Worm (Caenorhabditis elegans) whole organism, young adult: ENCODE data around the gene K11H12.7.

ENCODE experiments used
- B0261.1 ChIP-seq: sonication (generic microtip); optimal IDR thresholded peaks from 2 replicates; lab custom pipeline; 2016; ENCODE audit warnings: mild to moderate bottlenecking, missing genetic modification characterization, moderate library complexity, missing compliant biosample characterization
- F10E7.11 ChIP-seq: sonication (generic microtip); optimal IDR thresholded peaks from 2 replicates; lab custom pipeline; 2017; ENCODE audit warnings: mild to moderate bottlenecking, missing genetic modification characterization, moderate library complexity, missing compliant biosample characterization
- F23B12.7 ChIP-seq: sonication (generic microtip); optimal IDR thresholded peaks from 2 replicates; lab custom pipeline; 2017; ENCODE audit warnings: missing genetic modification characterization, mild to moderate bottlenecking, missing compliant biosample characterization, antibody characterized with exemption, moderate library complexity; ENCODE audit not compliant: insufficient read depth
- F37B4.10 ChIP-seq: fragments of 200-800 bp; sonication (Bioruptor generic); IDR thresholded peaks from 2 replicates; pipeline ENCODE4 v1.3.6; 2022; ENCODE audit warnings: missing genetic modification characterization, missing compliant biosample characterization
- F52B5.7 ChIP-seq: sonication (generic microtip); optimal IDR thresholded peaks from 2 replicates; lab custom pipeline; 2016; ENCODE audit warnings: mild to moderate bottlenecking, missing genetic modification characterization, missing compliant biosample characterization
- T26A5.8 ChIP-seq: sonication (generic microtip); optimal IDR thresholded peaks from 2 replicates; lab custom pipeline; 2016; ENCODE audit warnings: missing genetic modification characterization, missing compliant biosample characterization
- Y53G8AR.9 ChIP-seq: fragments of 200-800 bp; sonication (Bioruptor generic); conservative IDR thresholded peaks from 2 replicates; pipeline ENCODE4 v1.3.6; 2022; ENCODE audit warnings: missing genetic modification reagents, missing genetic modification characterization, missing compliant biosample characterization
- Y67H2A.10 ChIP-seq: fragments of 200-800 bp; sonication (Bioruptor generic); conservative IDR thresholded peaks from 2 replicates; pipeline ENCODE4 v1.3.6; 2022; ENCODE audit warnings: missing genetic modification reagents, missing genetic modification characterization, missing compliant biosample characterization
- ama-1 ChIP-seq, 3 experiments: fragments of 150-350 bp in 1 of 3; sonication (generic microtip) in 2 of 3; optimal IDR thresholded peaks; 2 replicates each; lab custom pipeline; 2014 to 2018; ENCODE audit warnings: missing biosample characterization in 2 of 3, missing genetic modification characterization in 2 of 3, missing genetic modification reagents in 2 of 3
- atf-7 ChIP-seq: sonication (generic microtip); optimal IDR thresholded peaks from 2 replicates; lab custom pipeline; 2017; ENCODE audit warnings: mild to moderate bottlenecking, missing genetic modification characterization, missing compliant biosample characterization
- attf-6 ChIP-seq: fragments of 200-800 bp; sonication (Bioruptor generic); IDR thresholded peaks from 2 replicates; pipeline ENCODE4 v1.3.6; 2022; ENCODE audit warnings: missing genetic modification reagents, missing genetic modification characterization, missing compliant biosample characterization
- cebp-2 ChIP-seq: fragments of 200-800 bp; sonication (Bioruptor generic); IDR thresholded peaks from 2 replicates; pipeline ENCODE4 v1.3.6; 2022; ENCODE audit warnings: missing genetic modification characterization, missing compliant biosample characterization
- ceh-79 ChIP-seq: sonication (generic microtip); optimal IDR thresholded peaks from 2 replicates; lab custom pipeline; 2017; ENCODE audit warnings: mild to moderate bottlenecking, missing genetic modification characterization, missing compliant biosample characterization
- chd-7 ChIP-seq: sonication (generic microtip); optimal IDR thresholded peaks from 2 replicates; lab custom pipeline; 2016; ENCODE audit warnings: mild to moderate bottlenecking, missing genetic modification characterization, moderate library complexity, missing compliant biosample characterization
- die-1 ChIP-seq: sonication (generic microtip); optimal IDR thresholded peaks from 2 replicates; lab custom pipeline; 2016; ENCODE audit warnings: missing genotype, mild to moderate bottlenecking, missing genetic modification characterization, missing compliant biosample characterization
- dpff-1 ChIP-seq: sonication (generic microtip); optimal IDR thresholded peaks from 2 replicates; lab custom pipeline; 2017; ENCODE audit warnings: mild to moderate bottlenecking, missing genetic modification characterization, missing compliant biosample characterization
- efl-1 ChIP-seq: fragments of 150-350 bp; optimal IDR thresholded peaks from 2 replicates; lab custom pipeline; 2014; ENCODE audit warnings: missing biosample characterization, missing genetic modification reagents, missing genetic modification characterization
- egl-18 ChIP-seq: fragments of 200-800 bp; sonication (Bioruptor generic); IDR thresholded peaks from 2 replicates; pipeline ENCODE4 v1.3.6; 2022; ENCODE audit warnings: missing genetic modification reagents, missing genetic modification characterization, missing compliant biosample characterization
- fkh-3 ChIP-seq: sonication (generic microtip); optimal IDR thresholded peaks from 2 replicates; lab custom pipeline; 2016; ENCODE audit warnings: mild to moderate bottlenecking, missing genetic modification characterization, missing compliant biosample characterization
- gei-17 ChIP-seq: fragments of 200-800 bp; sonication (Bioruptor generic); optimal IDR thresholded peaks from 2 replicates; lab custom pipeline; 2018; ENCODE audit warnings: mild to moderate bottlenecking, missing genetic modification characterization, missing compliant biosample characterization
- hmg-20 ChIP-seq: fragments of 200-800 bp; sonication (Bioruptor generic); IDR thresholded peaks from 2 replicates; pipeline ENCODE4 v1.3.6; 2022; ENCODE audit warnings: missing genetic modification reagents, missing genetic modification characterization, missing compliant biosample characterization
- hrde-1 ChIP-seq: sonication (generic microtip); optimal IDR thresholded peaks from 2 replicates; lab custom pipeline; 2016; ENCODE audit warnings: missing genetic modification characterization, mild to moderate bottlenecking, missing compliant biosample characterization, moderate library complexity, missing genotype, missing genetic modification reagents, borderline replicate concordance
- lin-54 ChIP-seq: fragments of 200-800 bp; sonication (Bioruptor generic); optimal IDR thresholded peaks from 2 replicates; lab custom pipeline; 2018; ENCODE audit warnings: mild to moderate bottlenecking, missing genetic modification characterization, missing compliant biosample characterization
- madf-8 ChIP-seq: fragments of 200-800 bp; sonication (Bioruptor generic); conservative IDR thresholded peaks from 2 replicates; pipeline ENCODE4 v1.3.6; 2022; ENCODE audit warnings: missing genetic modification reagents, missing genetic modification characterization, missing compliant biosample characterization
- mel-28 ChIP-seq: sonication (generic microtip); optimal IDR thresholded peaks from 2 replicates; lab custom pipeline; 2016; ENCODE audit warnings: borderline replicate concordance, mild to moderate bottlenecking, missing genetic modification characterization, missing compliant biosample characterization
- mes-4 ChIP-seq: sonication (generic microtip); optimal IDR thresholded peaks from 2 replicates; lab custom pipeline; 2016; ENCODE audit warnings: missing genotype, missing genetic modification characterization, missing compliant biosample characterization
- nfyb-1 ChIP-seq: fragments of 200-800 bp; sonication (Bioruptor generic); IDR thresholded peaks from 2 replicates; pipeline ENCODE4 v1.3.6; 2022; ENCODE audit warnings: missing genetic modification reagents, missing genetic modification characterization, missing compliant biosample characterization
- nhr-120 ChIP-seq: fragments of 200-800 bp; sonication (Bioruptor generic); IDR thresholded peaks from 2 replicates; pipeline ENCODE4 v1.3.6; 2022; ENCODE audit warnings: missing genetic modification characterization, missing compliant biosample characterization
- pbrm-1 ChIP-seq: fragments of 200-800 bp; sonication (Bioruptor generic); IDR thresholded peaks from 2 replicates; pipeline ENCODE4 v1.3.6; 2022; ENCODE audit warnings: missing genetic modification reagents, missing genetic modification characterization, missing compliant biosample characterization
- sea-2 ChIP-seq: fragments of 200-800 bp; sonication (Bioruptor generic); IDR thresholded peaks from 2 replicates; pipeline ENCODE4 v1.3.6; 2022; ENCODE audit warnings: missing genetic modification characterization, missing compliant biosample characterization
- snpc-1.1 ChIP-seq: sonication (generic microtip); optimal IDR thresholded peaks from 2 replicates; lab custom pipeline; 2017; ENCODE audit warnings: missing genetic modification characterization, mild to moderate bottlenecking, missing compliant biosample characterization, antibody characterized with exemption, moderate library complexity, missing genotype, missing genetic modification reagents; ENCODE audit not compliant: insufficient read depth
- snpc-1.3 ChIP-seq: sonication (generic microtip); optimal IDR thresholded peaks from 2 replicates; lab custom pipeline; 2017; ENCODE audit warnings: missing genetic modification characterization, mild to moderate bottlenecking, missing compliant biosample characterization, antibody characterized with exemption, moderate library complexity, missing genotype, missing genetic modification reagents; ENCODE audit not compliant: insufficient read depth
- snpc-3.4 ChIP-seq: sonication (generic microtip); optimal IDR thresholded peaks from 2 replicates; lab custom pipeline; 2017; ENCODE audit warnings: missing genetic modification characterization, mild to moderate bottlenecking, missing compliant biosample characterization, antibody characterized with exemption, moderate library complexity, missing genotype, missing genetic modification reagents
- tbx-9 ChIP-seq: sonication (generic microtip); optimal IDR thresholded peaks from 2 replicates; lab custom pipeline; 2016; ENCODE audit warnings: borderline replicate concordance, missing genetic modification characterization, inconsistent platforms, missing compliant biosample characterization
- tlf-1 ChIP-seq: fragments of 200-800 bp; sonication (Bioruptor generic); optimal IDR thresholded peaks from 2 replicates; lab custom pipeline; 2018; ENCODE audit warnings: mild to moderate bottlenecking, missing genetic modification characterization, missing compliant biosample characterization
- xnd-1 ChIP-seq: sonication (generic microtip); optimal IDR thresholded peaks from 2 replicates; lab custom pipeline; 2016; ENCODE audit warnings: missing genotype, missing genetic modification reagents, missing genetic modification characterization, missing compliant biosample characterization

K11H12.7 gene

DNA sequence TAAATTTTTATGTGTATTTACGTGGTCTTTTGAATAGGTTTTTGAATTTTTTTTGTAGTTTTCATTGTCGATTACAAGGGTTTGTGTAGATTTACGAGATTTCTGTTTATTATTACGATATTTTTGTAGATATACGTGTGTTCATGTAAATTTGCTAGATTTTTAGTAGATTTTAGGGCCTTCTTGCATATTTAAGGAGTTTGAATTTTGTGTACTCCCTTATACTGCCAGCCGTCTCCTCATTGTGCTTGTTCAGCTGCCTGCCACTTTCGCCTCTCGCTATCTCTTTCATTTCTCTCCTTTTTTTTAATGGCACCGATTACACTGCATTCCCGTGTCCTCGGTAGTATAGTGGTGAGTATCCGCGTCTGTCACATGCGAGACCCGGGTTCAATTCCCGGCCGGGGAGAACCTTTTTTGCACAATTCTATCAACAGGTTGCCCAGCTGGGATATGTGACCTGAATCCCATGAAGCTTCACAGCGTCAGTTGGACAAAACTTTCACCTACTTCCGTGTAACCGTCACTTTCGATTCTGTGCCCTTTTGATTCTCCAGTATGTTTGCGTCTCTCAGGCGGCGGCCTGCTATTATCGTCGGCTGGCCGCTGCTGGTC is 17.5 kb downstream of the K11H12.7 start (continued):
- TF ChIP-seq sea-2 (GFP tag; lab: Robert Waterston, UW) (no peak), mel-28 (no peak), gei-17 (GFP tag; lab: Kevin White, UChicago) (peak; percentile 15), F23B12.7 (tag; lab: Kevin White, UChicago) (peak; percentile 94), snpc-3.4 (tag; lab: Kevin White, UChicago) (peak; percentile 44), tbx-9 (no peak), Y53G8AR.9 (GFP tag; lab: Robert Waterston, UW) (no peak)
- TF ChIP-seq, all 124 proteins: peak for 82

DNA sequence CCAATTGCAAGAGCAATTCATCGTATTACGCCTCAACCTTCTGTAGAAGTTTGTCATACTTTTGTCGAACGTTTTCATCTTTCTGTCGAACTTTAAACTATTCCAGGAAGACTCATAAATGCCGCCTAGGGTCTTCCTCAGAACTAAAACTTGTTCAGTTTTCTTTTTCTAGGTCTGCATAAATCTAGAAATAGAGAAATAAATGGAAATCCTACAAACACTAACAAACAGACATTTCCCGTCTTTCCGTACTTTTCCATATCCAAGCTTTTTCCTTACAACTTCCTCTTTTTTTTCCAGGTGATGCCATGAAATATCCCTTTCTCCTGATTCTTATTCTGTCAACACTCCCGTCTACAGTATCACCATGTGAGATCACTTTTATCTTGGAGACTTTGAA is 18.9 kb downstream of the K11H12.7 start, which contains the start of gene cutl-28:
Gene cutl-28, plus strand, starts transcription at position 301 of the 400 bp plus-strand sequence.
- TF ChIP-seq snpc-1.1 (no peak), tlf-1 (GFP tag; lab: Kevin White, UChicago) (no peak), cebp-2 (GFP tag; lab: Robert Waterston, UW) (no peak), die-1 (tag; lab: Kevin White, UChicago) (no peak), dpff-1 (no peak), F10E7.11 (tag; lab: Kevin White, UChicago) (no peak), pbrm-1 (GFP tag; lab: Robert Waterston, UW) (no peak), tbx-9 (no peak), fkh-3 (tag; lab: Kevin White, UChicago) (no peak), Y67H2A.10 (GFP tag; lab: Robert Waterston, UW) (no peak), lin-54 (GFP tag; lab: Kevin White, UChicago) (no peak), F52B5.7 (no peak), chd-7 (tag; lab: Kevin White, UChicago) (no peak), ceh-79 (tag; lab: Kevin White, UChicago) (no peak), snpc-1.3 (tag; lab: Kevin White, UChicago) (no peak), madf-8 (GFP tag; lab: Robert Waterston, UW) (no peak)

DNA sequence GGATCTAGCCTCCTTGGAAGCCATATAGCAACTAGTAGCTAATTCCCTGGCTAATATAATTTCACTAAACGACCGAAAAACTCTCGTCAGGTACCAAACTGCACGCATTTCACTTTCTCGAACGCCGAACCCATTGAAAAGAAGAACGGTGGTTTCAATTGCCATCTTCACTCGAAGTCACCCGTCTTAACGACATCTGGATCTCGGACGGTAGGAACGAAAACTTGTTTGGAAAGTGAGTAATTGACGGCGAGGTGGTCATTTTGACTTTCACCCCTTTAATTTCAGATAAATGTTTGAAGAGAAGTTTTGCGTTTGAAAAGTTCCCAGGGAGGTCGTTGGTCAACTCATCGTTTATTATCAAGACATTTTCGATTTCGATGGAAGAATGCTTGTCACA is 19.4 kb downstream of the K11H12.7 start:
- no peak for TF ChIP-seq egl-18 (GFP tag; lab: Robert Waterston, UW)
- no peak for TF ChIP-seq B0261.1 (tag; lab: Kevin White, UChicago)
- TF ChIP-seq nhr-120 (GFP tag; lab: Robert Waterston, UW): no peak
- TF ChIP-seq T26A5.8 (tag; lab: Kevin White, UChicago): no peak
- TF ChIP-seq cebp-2 (GFP tag; lab: Robert Waterston, UW): no peak
- no peak for TF ChIP-seq attf-6 (GFP tag; lab: Robert Waterston, UW)
- TF ChIP-seq atf-7 (tag; lab: Kevin White, UChicago): no peak
- TF ChIP-seq mes-4 (tag; lab: Kevin White, UChicago): no peak
- no peak for TF ChIP-seq xnd-1 (tag; lab: Kevin White, UChicago)
- no peak for TF ChIP-seq hrde-1 (tag; lab: Kevin White, UChicago)
- no peak for TF ChIP-seq nfyb-1 (GFP tag; lab: Robert Waterston, UW)
- no peak for TF ChIP-seq ama-1 (optimal IDR thresholded peaks at IDR 0.05; lab: Kevin White, UChicago)
- no peak for TF ChIP-seq ama-1 (GFP tag; optimal IDR thresholded peaks at IDR 0.05; lab: Kevin White, UChicago)
- no peak for TF ChIP-seq efl-1 (GFP tag; lab: Kevin White, UChicago)
- no peak for TF ChIP-seq hmg-20 (GFP tag; lab: Robert Waterston, UW)
- no peak for TF ChIP-seq F37B4.10 (GFP tag; lab: Robert Waterston, UW)
